Worm (Caenorhabditis elegans) whole organism, L4/young adult: ENCODE data around the gene nhr-35.

ENCODE experiments used
- W03F9.2 ChIP-seq: fragments of 150-350 bp; optimal IDR thresholded peaks from 2 replicates; lab custom pipeline; 2014; ENCODE audit warnings: missing biosample characterization, missing genetic modification characterization
- dao-5 ChIP-seq: sonication (generic microtip); optimal IDR thresholded peaks from 2 replicates; lab custom pipeline; 2016; ENCODE audit warnings: missing genotype, missing genetic modification characterization, moderate library complexity, missing compliant biosample characterization
- him-1 ChIP-seq: sonication (generic microtip); optimal IDR thresholded peaks from 2 replicates; lab custom pipeline; 2016; ENCODE audit warnings: missing genotype, missing genetic modification reagents, missing genetic modification characterization, missing compliant biosample characterization

Gene nhr-35

DNA sequence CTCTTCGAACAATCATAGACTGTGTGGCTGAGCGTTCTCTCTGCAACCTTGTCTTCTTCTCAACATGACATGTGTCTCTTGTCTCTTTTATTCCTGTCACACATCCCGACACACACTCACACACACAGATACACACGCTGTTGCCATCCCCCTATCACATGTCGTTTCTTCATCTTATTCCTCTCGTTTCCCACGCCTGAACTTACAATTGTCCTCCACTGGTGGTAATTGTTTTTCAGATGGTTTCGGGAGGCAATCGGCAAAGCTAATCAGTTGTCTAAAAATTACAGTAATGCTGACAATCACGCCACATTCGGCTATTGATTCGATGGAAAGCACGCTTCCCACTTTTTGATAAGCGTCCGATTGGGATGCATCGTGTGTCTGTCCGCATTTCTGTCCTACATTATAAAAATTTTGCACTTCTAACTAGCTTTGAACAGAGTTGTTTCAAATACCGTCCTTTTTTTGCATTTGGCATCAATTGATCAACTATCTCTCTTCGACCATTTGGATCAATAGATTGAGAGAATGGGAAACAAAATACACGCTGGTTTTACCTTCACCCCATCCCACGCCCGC, at the start of gene nhr-35:
Gene nhr-35, plus strand, starts transcription at position 532 of the 582 bp plus-strand sequence.
- no peak for TF ChIP-seq dao-5 (tag; lab: Kevin White, UChicago)
- no peak for TF ChIP-seq him-1 (tag; lab: Kevin White, UChicago)

DNA sequence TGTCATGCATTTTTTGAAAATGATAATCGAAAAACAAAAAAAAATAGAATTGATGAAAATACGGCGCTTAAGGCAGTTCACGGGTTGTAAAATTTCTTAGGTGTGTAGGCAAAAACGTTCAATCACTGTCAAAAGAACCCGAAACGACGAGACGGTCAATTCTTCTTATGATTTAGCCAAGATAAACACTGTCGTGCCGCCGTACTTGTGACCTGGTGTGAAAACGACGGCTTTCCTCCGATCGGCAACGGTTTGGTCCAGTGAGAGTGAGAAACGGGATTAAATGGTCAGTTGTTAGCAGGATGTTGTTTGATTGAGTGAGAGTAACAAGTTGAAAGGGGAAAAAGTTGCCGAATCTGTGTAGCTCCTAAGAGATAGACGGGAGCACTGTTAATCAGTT, 48.4 kb upstream of the nhr-35 start:
- TF ChIP-seq dao-5 (tag; lab: Kevin White, UChicago) (no peak), W03F9.2 (no peak), him-1 (tag; lab: Kevin White, UChicago) (no peak)

DNA sequence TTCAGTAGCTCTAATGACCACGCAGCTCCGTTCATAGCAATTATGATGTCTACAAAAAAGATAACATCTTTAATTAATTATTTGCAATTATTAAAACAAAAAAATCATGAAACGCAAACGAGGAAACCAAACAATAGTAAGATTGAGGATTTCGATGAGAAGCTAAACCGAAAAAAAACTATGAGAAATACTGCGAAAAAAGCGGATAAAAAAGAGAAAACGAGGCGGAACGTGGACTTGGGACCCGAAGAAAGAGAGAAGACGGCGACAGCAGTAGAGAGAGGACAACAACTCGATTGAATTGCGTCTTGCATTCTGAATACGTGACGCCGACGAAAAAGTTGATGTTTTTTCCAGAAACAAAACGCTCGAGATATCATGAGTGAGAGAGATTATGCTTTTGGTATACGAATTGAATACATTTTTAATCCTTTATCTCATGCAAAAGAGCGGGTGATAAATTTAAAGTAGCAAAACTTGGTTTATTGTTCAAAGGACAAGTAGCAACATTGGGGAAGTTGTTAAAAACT, 43.6 kb upstream of the nhr-35 start, which contains the start of gene ncr-1:
Gene ncr-1, minus strand, starts transcription at position 51 of the 530 bp plus-strand sequence.
- no peak for TF ChIP-seq W03F9.2
- no peak for TF ChIP-seq him-1 (tag; lab: Kevin White, UChicago)
- TF ChIP-seq dao-5 (tag; lab: Kevin White, UChicago), result no peak

DNA sequence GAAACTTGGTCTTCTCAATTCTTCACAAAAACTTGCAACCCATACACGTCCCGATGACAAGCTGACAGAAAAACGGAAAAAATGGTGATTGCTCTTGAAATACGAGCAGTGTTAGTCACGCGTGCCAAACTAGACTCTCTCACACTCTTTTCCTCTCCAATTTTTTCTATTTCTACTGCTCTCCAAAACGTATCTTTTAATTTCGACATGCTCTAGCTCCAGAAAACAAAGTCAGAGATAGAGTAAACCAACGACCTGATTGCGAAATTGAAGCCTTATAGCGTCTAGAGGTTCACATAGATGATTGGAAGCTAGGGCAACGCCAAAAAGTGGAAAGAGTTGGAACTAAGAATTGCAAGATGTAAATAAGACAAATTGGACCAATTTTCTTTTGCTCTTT, 42.1 kb upstream of the nhr-35 start:
- TF ChIP-seq dao-5 (tag; lab: Kevin White, UChicago) (no peak), him-1 (tag; lab: Kevin White, UChicago) (no peak), W03F9.2 (no peak)

DNA sequence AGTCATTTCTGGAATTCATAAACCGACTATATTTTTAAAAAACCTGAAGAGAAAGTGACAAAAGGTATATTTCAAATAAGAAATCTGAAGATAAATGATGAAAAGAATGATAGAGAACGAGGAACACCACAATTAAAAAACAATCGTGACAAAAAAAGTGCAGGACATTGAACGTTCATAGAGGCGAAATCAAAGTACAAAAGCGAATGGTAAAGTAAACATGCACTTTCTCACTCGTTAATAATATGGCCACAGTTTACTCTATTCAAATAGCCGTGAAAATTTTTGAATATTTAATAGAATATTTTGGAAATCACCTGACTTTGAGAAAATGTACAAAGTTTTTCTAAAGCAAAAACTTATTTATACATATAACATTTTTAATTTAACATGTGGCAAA, 40.3 kb upstream of the nhr-35 start, which contains the start of gene F46H6.5:
Gene F46H6.5, minus strand, starts transcription at position 10 of the 400 bp plus-strand sequence.
- TF ChIP-seq W03F9.2 (no peak), dao-5 (tag; lab: Kevin White, UChicago) (no peak), him-1 (tag; lab: Kevin White, UChicago) (no peak)

DNA sequence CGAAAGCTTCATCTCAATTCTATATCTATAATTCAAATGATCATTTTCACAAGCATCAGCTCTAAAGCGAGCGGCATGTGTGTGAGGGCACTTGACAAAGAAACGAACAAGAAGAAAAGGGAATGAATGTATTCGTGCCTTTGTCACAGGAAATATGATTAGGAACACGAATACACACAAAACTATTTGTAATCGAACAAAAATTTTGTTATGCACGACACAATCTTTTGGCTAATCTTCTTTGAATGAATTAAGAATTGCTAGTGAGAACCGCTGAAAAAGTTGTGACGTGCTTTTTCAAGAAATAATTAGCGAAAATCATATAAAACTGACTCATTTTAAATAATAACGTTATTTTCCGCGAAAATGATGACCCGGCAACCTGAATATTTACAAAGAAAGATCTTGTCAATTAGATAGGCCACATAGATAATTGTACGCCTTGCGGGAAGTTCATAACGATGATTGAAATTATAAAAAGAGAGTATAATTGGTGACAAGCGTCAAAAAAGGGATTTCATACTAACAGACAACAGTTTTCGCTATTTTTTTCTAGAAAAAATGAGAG, 39.0 kb upstream of the nhr-35 start:
- TF ChIP-seq him-1 (tag; lab: Kevin White, UChicago) (no peak), dao-5 (tag; lab: Kevin White, UChicago) (no peak), W03F9.2 (no peak)

DNA sequence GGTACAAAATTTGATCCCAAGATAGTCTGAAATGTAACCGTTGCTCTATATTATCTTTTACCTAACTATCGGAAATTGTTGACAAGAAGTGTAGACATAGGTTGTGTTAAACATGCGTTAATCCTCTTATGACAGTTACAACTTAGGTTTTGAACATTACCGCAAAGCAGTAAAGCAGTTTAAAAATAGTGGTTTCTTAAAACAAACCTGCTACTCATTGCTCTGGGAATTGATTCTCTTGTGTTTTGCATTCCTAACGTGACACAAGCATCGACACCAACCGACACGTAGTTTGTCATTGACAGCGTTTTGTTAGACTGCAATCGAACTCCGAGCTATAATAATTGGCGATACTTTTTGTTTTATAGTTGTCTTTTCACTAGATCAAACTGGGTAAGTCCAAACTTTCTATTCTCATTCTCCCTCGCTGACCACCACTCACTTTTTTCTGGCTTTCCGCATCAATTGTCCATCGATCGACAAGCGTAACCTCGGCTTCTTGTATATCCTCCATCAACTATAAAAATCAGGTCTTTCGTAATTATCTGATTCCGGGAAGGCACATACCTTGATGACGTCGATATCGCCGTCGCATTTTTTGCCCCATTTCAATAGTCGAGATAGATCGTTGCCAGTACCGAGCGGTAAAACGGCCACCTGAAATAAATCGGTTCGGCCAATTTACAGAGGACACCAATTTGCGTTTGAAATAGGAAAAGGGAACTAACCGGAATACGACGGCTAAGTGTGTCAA, 36.5 kb upstream of the nhr-35 start:
- TF ChIP-seq W03F9.2, result no peak
- no peak for TF ChIP-seq dao-5 (tag; lab: Kevin White, UChicago)
- no peak for TF ChIP-seq him-1 (tag; lab: Kevin White, UChicago)

DNA sequence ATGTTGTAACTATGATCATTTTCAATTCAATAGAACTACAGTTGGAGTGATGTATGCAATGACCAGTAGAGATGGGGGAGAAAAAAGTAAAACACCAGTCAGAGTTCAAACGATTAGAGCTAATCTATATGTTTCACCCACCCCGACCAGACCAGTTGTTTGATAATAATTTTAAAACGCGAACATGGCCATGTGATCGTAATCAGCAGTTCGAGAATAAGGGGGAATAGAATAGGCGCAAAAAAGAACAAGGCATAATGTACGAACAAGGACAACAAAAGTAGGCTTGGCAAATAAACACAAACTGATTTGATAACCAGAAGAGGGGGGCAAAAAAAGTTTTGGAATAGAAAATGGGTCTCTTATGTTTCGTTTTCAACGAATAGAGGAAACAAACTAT, 34.4 kb upstream of the nhr-35 start:
- TF ChIP-seq W03F9.2 (no peak), dao-5 (tag; lab: Kevin White, UChicago) (no peak), him-1 (tag; lab: Kevin White, UChicago) (no peak)

DNA sequence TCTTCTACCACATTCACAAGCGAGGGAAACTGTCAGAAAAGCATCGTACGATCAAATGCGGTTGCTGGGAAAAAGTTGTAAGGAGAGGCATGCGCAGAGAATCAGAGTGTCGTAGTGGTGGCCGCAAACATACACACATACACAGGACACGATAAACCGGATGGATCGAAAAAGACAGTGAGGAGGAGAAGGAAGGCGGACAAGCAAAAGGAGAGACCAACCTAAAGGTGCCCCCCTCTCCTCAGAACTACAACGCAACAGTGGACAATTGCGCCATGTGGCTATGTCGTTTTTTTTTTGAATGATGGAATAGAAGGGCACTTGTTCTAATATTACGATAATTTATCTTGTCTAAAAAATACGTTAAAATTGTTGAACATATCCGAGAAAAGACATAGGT, 34.0 kb upstream of the nhr-35 start:
- no peak for TF ChIP-seq W03F9.2
- TF ChIP-seq dao-5 (tag; lab: Kevin White, UChicago), result no peak
- TF ChIP-seq him-1 (tag; lab: Kevin White, UChicago), result no peak

DNA sequence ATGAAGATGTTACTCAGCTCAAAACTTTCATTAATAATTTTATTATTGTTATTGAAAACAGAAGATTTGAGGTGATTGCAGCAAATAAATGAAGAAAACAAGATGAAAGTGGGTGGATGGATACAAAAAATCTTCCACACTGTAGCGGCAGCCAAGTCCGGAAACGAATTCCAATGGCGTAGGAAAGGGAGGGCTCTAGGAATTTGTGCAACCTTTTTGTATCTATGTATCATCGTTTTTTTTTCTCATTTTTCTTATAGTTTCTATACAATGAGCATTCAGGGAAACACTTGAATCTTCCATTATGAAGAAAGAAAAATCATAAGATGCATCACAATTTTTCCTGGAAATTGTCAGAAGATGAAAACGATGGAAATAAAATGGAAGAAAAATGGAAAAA, 32.0 kb upstream of the nhr-35 start:
- TF ChIP-seq dao-5 (tag; lab: Kevin White, UChicago), result no peak
- TF ChIP-seq W03F9.2, result no peak
- no peak for TF ChIP-seq him-1 (tag; lab: Kevin White, UChicago)

DNA sequence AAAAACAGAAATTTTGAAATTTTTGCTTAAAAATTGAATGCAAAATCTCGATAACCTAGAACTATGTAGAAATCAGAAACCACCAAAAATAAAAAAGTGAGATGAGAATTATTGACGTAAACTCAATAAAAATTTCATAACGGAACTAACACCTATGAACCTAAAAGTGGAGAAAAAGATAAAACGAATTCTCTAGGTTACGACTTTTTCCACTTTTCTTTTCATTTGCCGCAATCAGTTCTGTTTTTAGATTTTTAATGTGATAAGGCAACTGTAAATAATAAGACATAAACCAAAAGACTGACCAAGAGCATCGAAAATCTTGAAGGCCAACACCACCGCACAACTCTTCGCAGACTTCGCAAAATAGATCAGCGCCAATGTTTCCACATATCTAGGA, 30.5 kb upstream of the nhr-35 start:
- TF ChIP-seq W03F9.2, result no peak
- no peak for TF ChIP-seq him-1 (tag; lab: Kevin White, UChicago)
- TF ChIP-seq dao-5 (tag; lab: Kevin White, UChicago), result no peak

DNA sequence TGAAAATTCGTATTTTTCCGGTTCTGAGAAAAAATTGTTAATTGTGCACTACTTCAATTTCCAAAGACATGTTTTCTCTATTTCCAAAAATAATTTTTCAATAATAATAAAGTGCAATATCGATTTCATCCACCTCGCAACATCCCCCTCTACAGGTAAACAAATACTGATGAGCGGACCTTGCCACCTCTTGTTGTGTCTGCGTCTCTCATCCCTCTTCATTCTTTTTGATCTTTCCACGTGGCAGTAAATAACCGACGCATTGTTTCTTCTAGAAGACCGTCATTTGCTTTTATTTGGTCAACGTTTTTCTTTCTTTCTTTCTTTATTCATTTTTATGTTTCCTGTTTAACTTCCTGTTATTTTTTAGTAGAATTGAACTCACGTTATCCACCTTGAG, 29.2 kb upstream of the nhr-35 start:
- TF ChIP-seq dao-5 (tag; lab: Kevin White, UChicago) (no peak), W03F9.2 (no peak), him-1 (tag; lab: Kevin White, UChicago) (no peak)

DNA sequence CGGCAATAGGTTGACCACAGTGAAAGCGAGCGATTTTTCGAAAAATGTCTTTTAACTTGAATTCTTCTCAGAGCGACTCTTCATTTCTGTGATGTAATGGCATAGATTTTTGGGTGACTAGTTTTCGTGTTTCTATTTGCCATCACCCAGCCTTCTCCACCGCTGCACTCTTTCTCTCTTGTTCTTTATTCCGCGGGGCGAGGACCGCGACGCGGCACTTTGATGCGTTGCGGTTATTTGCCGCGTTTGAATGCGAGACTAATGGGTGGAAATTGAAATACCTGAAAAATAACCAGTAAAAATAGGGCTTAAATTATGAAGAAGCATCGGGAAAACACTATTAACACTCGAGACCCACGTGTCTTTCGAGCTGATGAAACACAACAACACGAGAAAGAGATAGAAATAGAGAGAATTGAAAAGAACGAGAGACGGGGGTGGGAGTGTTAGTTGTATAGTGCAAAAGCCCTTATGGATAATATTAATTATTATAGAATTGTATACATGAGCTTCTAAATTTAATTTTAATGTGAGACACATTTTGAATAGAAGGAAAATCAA, 28.3 kb upstream of the nhr-35 start, which contains the start of gene dgk-2:
Gene dgk-2, minus strand, starts transcription at position 281 of the 561 bp plus-strand sequence.
- TF ChIP-seq him-1 (tag; lab: Kevin White, UChicago), result no peak
- no peak for TF ChIP-seq dao-5 (tag; lab: Kevin White, UChicago)
- no peak for TF ChIP-seq W03F9.2
